Fruit fly (Drosophila melanogaster) whole organism: ENCODE measurements around the gene Dlc90F.

Experiments
- CG8478 ChIP-seq: fragments of >200 bp; optimal IDR thresholded peaks from 2 replicates; lab custom pipeline; 2018; ENCODE audit warnings: inconsistent platforms
- Dll ChIP-seq: fragments of >200 bp; optimal IDR thresholded peaks from 2 replicates; lab custom pipeline; 2017
- EcR ChIP-seq, 2 experiments: fragments of >200 bp; optimal IDR thresholded peaks; 2 replicates each; lab custom pipeline; 2017; ENCODE audit warnings: missing biosample characterization in 2 of 2, missing genetic modification characterization in 2 of 2, missing genetic modification reagents in 2 of 2
- pan ChIP-seq: fragments of >200 bp; optimal IDR thresholded peaks from 2 replicates; lab custom pipeline; 2017
- psq ChIP-seq: fragments of >200 bp; optimal IDR thresholded peaks from 2 replicates; lab custom pipeline; 2017
- usp ChIP-seq: fragments of >200 bp; optimal IDR thresholded peaks from 2 replicates; lab custom pipeline; 2017; ENCODE audit warnings: missing biosample characterization, missing genetic modification characterization, mixed read lengths

- TF ChIP-seq EcR (GFP tag; optimal IDR thresholded peaks at IDR 0.05; lab: Kevin White, UChicago) (no peak), psq (lab: Kevin White, UChicago) (no peak), CG8478 (lab: Kevin White, UChicago) (no peak), usp (no peak), pan (lab: Kevin White, UChicago) (no peak), Dll (no peak)
These were observed 32.4 kb upstream of the Dlc90F start for dm6 chr3R:18266665-18267064.
